Fruit fly (Drosophila melanogaster) whole organism, embryonic: Measurements from ENCODE around the gene CG3078.

Source experiments
- Antp ChIP-seq: fragments of 200-800 bp; sonication (Bioruptor generic); optimal IDR thresholded peaks from 3 replicates; lab custom pipeline; 2016; ENCODE audit warnings: missing biosample characterization, missing genetic modification characterization
- Atf-2 ChIP-seq: fragments of 200-800 bp; sonication (Bioruptor generic); optimal IDR thresholded peaks from 2 replicates; lab custom pipeline; 2016; ENCODE audit warnings: missing biosample characterization, missing genetic modification characterization
- Atf3 ChIP-seq: fragments of 200-800 bp; sonication (Bioruptor generic); optimal IDR thresholded peaks from 3 replicates; lab custom pipeline; 2016; ENCODE audit warnings: missing biosample characterization, missing genetic modification characterization
- CG10543 ChIP-seq: fragments of 200-800 bp; sonication (Bioruptor generic); optimal IDR thresholded peaks from 3 replicates; lab custom pipeline; 2017; ENCODE audit warnings: missing biosample characterization, mild to moderate bottlenecking, missing genetic modification characterization, moderate library complexity
- CG11456 ChIP-seq: fragments of 200-800 bp; sonication (Bioruptor generic); IDR thresholded peaks from 3 replicates; pipeline ENCODE4 v1.3.6; 2022; ENCODE audit warnings: missing biosample characterization, missing genetic modification characterization
- CG12659 ChIP-seq: fragments of 200-800 bp; sonication (Bioruptor generic); optimal IDR thresholded peaks from 3 replicates; lab custom pipeline; 2017; ENCODE audit warnings: mild to moderate bottlenecking, missing biosample characterization, missing genetic modification reagents, missing genetic modification characterization
- CG15269 ChIP-seq: fragments of 200-800 bp; sonication (Bioruptor generic); optimal IDR thresholded peaks from 2 replicates; lab custom pipeline; 2018; ENCODE audit warnings: missing biosample characterization, mild to moderate bottlenecking, missing genetic modification characterization, moderate library complexity
- CG16813 ChIP-seq: fragments of 200-800 bp; sonication (Bioruptor generic); IDR thresholded peaks from 3 replicates; pipeline ENCODE4 v1.3.6; 2022; ENCODE audit warnings: missing biosample characterization, missing genetic modification characterization; ENCODE audit not compliant: partially characterized antibody
- CG16863 ChIP-seq: fragments of 200-800 bp; sonication (Bioruptor generic); optimal IDR thresholded peaks from 3 replicates; lab custom pipeline; 2016; ENCODE audit warnings: missing biosample characterization, missing genetic modification characterization
- CG17361 ChIP-seq: fragments of 200-800 bp; sonication (Bioruptor generic); IDR thresholded peaks from 3 replicates; pipeline ENCODE4 v1.3.6; 2022; ENCODE audit warnings: missing biosample characterization, missing genetic modification characterization
- CG17912 ChIP-seq: fragments of 200-800 bp; sonication (Bioruptor generic); optimal IDR thresholded peaks from 2 replicates; lab custom pipeline; 2018; ENCODE audit warnings: missing biosample characterization, mild to moderate bottlenecking, missing genetic modification characterization
- CG2129 ChIP-seq: fragments of 200-800 bp; sonication (Bioruptor generic); IDR thresholded peaks from 2 replicates; pipeline ENCODE4 v1.3.6; 2022; ENCODE audit warnings: missing biosample characterization, missing genetic modification characterization; ENCODE audit not compliant: partially characterized antibody
- CG2712 ChIP-seq: fragments of 200-800 bp; optimal IDR thresholded peaks from 3 replicates; lab custom pipeline; 2019; ENCODE audit warnings: missing biosample characterization, mild to moderate bottlenecking, missing genetic modification characterization, moderate library complexity
- CG34224 ChIP-seq: fragments of 200-800 bp; sonication (Bioruptor generic); IDR thresholded peaks from 3 replicates; pipeline ENCODE4 v1.3.6; 2022; ENCODE audit warnings: missing biosample characterization, missing genetic modification characterization; ENCODE audit not compliant: partially characterized antibody
- CG4328 ChIP-seq: fragments of 200-800 bp; sonication (Bioruptor generic); optimal IDR thresholded peaks from 3 replicates; lab custom pipeline; 2017; ENCODE audit warnings: missing biosample characterization, missing genetic modification reagents, missing genetic modification characterization
- CG6854 ChIP-seq: fragments of 200-800 bp; sonication (Bioruptor generic); optimal IDR thresholded peaks from 3 replicates; lab custom pipeline; 2017; ENCODE audit warnings: missing biosample characterization, mild to moderate bottlenecking, missing genetic modification characterization
- CG7271 ChIP-seq: fragments of 200-800 bp; sonication (Bioruptor generic); optimal IDR thresholded peaks from 2 replicates; lab custom pipeline; 2018; ENCODE audit warnings: missing biosample characterization, mild to moderate bottlenecking, missing genetic modification characterization, moderate library complexity
- CG7928 ChIP-seq: fragments of 200-800 bp; sonication (Bioruptor generic); optimal IDR thresholded peaks from 2 replicates; lab custom pipeline; 2017; ENCODE audit warnings: missing biosample characterization, mild to moderate bottlenecking, missing genetic modification characterization
- CG9876 ChIP-seq: fragments of 200-800 bp; sonication (Bioruptor generic); optimal IDR thresholded peaks from 2 replicates; lab custom pipeline; 2016; ENCODE audit warnings: missing biosample characterization, missing genetic modification characterization
- Camta ChIP-seq: fragments of 200-800 bp; sonication (Bioruptor generic); optimal IDR thresholded peaks from 2 replicates; lab custom pipeline; 2016; ENCODE audit warnings: missing biosample characterization, missing genetic modification characterization
- E2f2 ChIP-seq: fragments of 200-800 bp; sonication (Bioruptor generic); IDR thresholded peaks from 2 replicates; pipeline ENCODE4 v1.3.6; 2022; ENCODE audit warnings: missing biosample characterization, missing genetic modification characterization
- Fer2 ChIP-seq: fragments of 200-800 bp; sonication (Bioruptor generic); optimal IDR thresholded peaks from 2 replicates; lab custom pipeline; 2018; ENCODE audit warnings: missing biosample characterization, mild to moderate bottlenecking, missing genetic modification characterization, moderate library complexity
- Med ChIP-seq: fragments of 200-800 bp; sonication (Bioruptor generic); peaks from one replicate; lab custom pipeline; 2016; ENCODE audit warnings: missing biosample characterization, missing genetic modification characterization, mild to moderate bottlenecking, inconsistent platforms, moderate library complexity
- Neu2 ChIP-seq: fragments of 200-800 bp; sonication (Bioruptor generic); optimal IDR thresholded peaks from 3 replicates; lab custom pipeline; 2016; ENCODE audit warnings: missing biosample characterization, missing genetic modification characterization, borderline replicate concordance
- Tbp ChIP-seq: fragments of >200 bp; optimal IDR thresholded peaks from 2 replicates; lab custom pipeline; 2018; ENCODE audit warnings: missing biosample characterization, missing genetic modification characterization
- Xbp1 ChIP-seq: fragments of 200-800 bp; sonication (Bioruptor generic); optimal IDR thresholded peaks from 3 replicates; lab custom pipeline; 2016; ENCODE audit warnings: missing biosample characterization, mild to moderate bottlenecking, missing genetic modification characterization
- aop ChIP-seq: fragments of 200-800 bp; sonication (Bioruptor generic); IDR thresholded peaks from 2 replicates; pipeline ENCODE4 v1.3.6; 2022; ENCODE audit warnings: missing biosample characterization, missing genetic modification characterization
- ato ChIP-seq: fragments of 200-800 bp; sonication (Bioruptor generic); IDR thresholded peaks from 2 replicates; pipeline ENCODE4 v1.3.6; 2022; ENCODE audit warnings: missing biosample characterization, missing genetic modification characterization; ENCODE audit not compliant: partially characterized antibody
- bcd ChIP-seq: fragments of 200-800 bp; sonication (Bioruptor generic); optimal IDR thresholded peaks from 2 replicates; lab custom pipeline; 2017; ENCODE audit warnings: missing biosample characterization, mild to moderate bottlenecking, missing genetic modification characterization
- cg ChIP-seq: fragments of 200-800 bp; sonication (Bioruptor generic); optimal IDR thresholded peaks from 3 replicates; lab custom pipeline; 2019; ENCODE audit warnings: missing biosample characterization, mild to moderate bottlenecking, missing genetic modification characterization, moderate library complexity
- ci ChIP-seq: fragments of 200-800 bp; sonication (Bioruptor generic); IDR thresholded peaks from 3 replicates; pipeline ENCODE4 v1.3.6; 2022; ENCODE audit warnings: missing biosample characterization, missing genetic modification characterization
- cwo ChIP-seq: fragments of 200-800 bp; sonication (Bioruptor generic); optimal IDR thresholded peaks from 3 replicates; lab custom pipeline; 2017; ENCODE audit warnings: missing biosample characterization, missing genetic modification characterization, mild to moderate bottlenecking, moderate library complexity, missing genetic modification reagents
- dan ChIP-seq: fragments of 200-800 bp; sonication (Bioruptor generic); IDR thresholded peaks from 2 replicates; pipeline ENCODE4 v1.3.6; 2022; ENCODE audit warnings: missing biosample characterization, missing genetic modification characterization
- danr ChIP-seq: fragments of 200-800 bp; sonication (Bioruptor generic); IDR thresholded peaks from 2 replicates; pipeline ENCODE4 v1.3.6; 2022; ENCODE audit warnings: missing biosample characterization, missing genetic modification characterization
- disco-r ChIP-seq: fragments of 200-800 bp; sonication (Bioruptor generic); optimal IDR thresholded peaks from 2 replicates; lab custom pipeline; 2016; ENCODE audit warnings: missing biosample characterization, missing genetic modification characterization
- fd3F ChIP-seq: fragments of 200-800 bp; sonication (Bioruptor generic); optimal IDR thresholded peaks from 2 replicates; lab custom pipeline; 2018; ENCODE audit warnings: missing biosample characterization, mild to moderate bottlenecking, missing genetic modification characterization, moderate library complexity
- fru ChIP-seq: fragments of >200 bp; optimal IDR thresholded peaks from 2 replicates; lab custom pipeline; 2017
- fu2 ChIP-seq: fragments of 200-800 bp; sonication (Bioruptor generic); optimal IDR thresholded peaks from 2 replicates; lab custom pipeline; 2016; ENCODE audit warnings: missing biosample characterization, missing genetic modification characterization
- hb ChIP-seq: fragments of 200-800 bp; sonication (Bioruptor generic); IDR thresholded peaks from 3 replicates; pipeline ENCODE4 v1.3.6; 2022; ENCODE audit warnings: missing biosample characterization, missing genetic modification characterization; ENCODE audit not compliant: partially characterized antibody
- hbn ChIP-seq: fragments of 200-800 bp; sonication (Bioruptor generic); IDR thresholded peaks from 2 replicates; pipeline ENCODE4 v1.3.6; 2022; ENCODE audit warnings: missing biosample characterization, missing genetic modification characterization; ENCODE audit not compliant: partially characterized antibody
- kay ChIP-seq: fragments of 200-800 bp; sonication (Bioruptor generic); optimal IDR thresholded peaks from 2 replicates; lab custom pipeline; 2016; ENCODE audit warnings: missing biosample characterization, missing genetic modification characterization
- nerfin-2 ChIP-seq: fragments of 200-800 bp; sonication (Bioruptor generic); IDR thresholded peaks from 2 replicates; pipeline ENCODE4 v1.3.6; 2022; ENCODE audit warnings: missing biosample characterization, missing genetic modification characterization; ENCODE audit not compliant: partially characterized antibody
- pum ChIP-seq: fragments of 200-800 bp; sonication (Bioruptor generic); optimal IDR thresholded peaks from 2 replicates; lab custom pipeline; 2016; ENCODE audit warnings: missing biosample characterization, missing genetic modification characterization
- run ChIP-seq: fragments of 200-800 bp; sonication (Bioruptor generic); optimal IDR thresholded peaks from 3 replicates; lab custom pipeline; 2018; ENCODE audit warnings: missing biosample characterization, mild to moderate bottlenecking, missing genetic modification characterization
- sc ChIP-seq, 3 experiments: fragments of >200 bp in 2 of 3; fragments of 200-800 bp in 1 of 3; sonication (Bioruptor generic) in 1 of 3; optimal IDR thresholded peaks; 2 replicates in 2 of 3; 3 replicates in 1 of 3; lab custom pipeline; 2017; ENCODE audit warnings: mild to moderate bottlenecking in 1 of 3, missing biosample characterization in 1 of 3, missing genetic modification characterization in 1 of 3, missing genetic modification reagents in 1 of 3
- seq ChIP-seq: fragments of 200-800 bp; sonication (Bioruptor generic); IDR thresholded peaks from 2 replicates; pipeline ENCODE4 v1.3.6; 2022; ENCODE audit warnings: missing biosample characterization, missing genetic modification characterization
- shn ChIP-seq: fragments of 200-800 bp; sonication (Bioruptor generic); optimal IDR thresholded peaks from 3 replicates; lab custom pipeline; 2016; ENCODE audit warnings: missing biosample characterization, missing genetic modification characterization
- stwl ChIP-seq: fragments of 200-800 bp; sonication (Bioruptor generic); optimal IDR thresholded peaks from 3 replicates; lab custom pipeline; 2018; ENCODE audit warnings: missing biosample characterization, mild to moderate bottlenecking, missing genetic modification characterization, moderate library complexity
- trh ChIP-seq: fragments of 200-800 bp; sonication (Bioruptor generic); optimal IDR thresholded peaks from 2 replicates; lab custom pipeline; 2016; ENCODE audit warnings: missing biosample characterization, missing genetic modification characterization

CG3078 gene

dm6 chrX:2298708-2299370 lies 39.2 kb upstream of the CG3078 start (continued):
- no peak for TF ChIP-seq trh (GFP tag; lab: Kevin White, UChicago)
- TF ChIP-seq CG12659 = peak; percentile 66
- no peak for TF ChIP-seq CG7928 (GFP tag; lab: Kevin White, UChicago)
- TF ChIP-seq Tbp (GFP tag; lab: Kevin White, UChicago) = no peak
- TF ChIP-seq Antp = peak; percentile 79
- no peak for TF ChIP-seq CG10543
- no peak for TF ChIP-seq CG17912 (GFP tag; lab: Kevin White, UChicago)
- TF ChIP-seq CG2129 (GFP tag; lab: Robert Waterston, UW) = no peak
- TF ChIP-seq disco-r (GFP tag; lab: Kevin White, UChicago) = peak; percentile 53
- 0 out of 2 replicates have a peak, but pooled peaks have one; percentile 50 for TF ChIP-seq aop (GFP tag; lab: Robert Waterston, UW)
- TF ChIP-seq E2f2 (GFP tag; lab: Robert Waterston, UW) = peak; percentile 65
- TF ChIP-seq CG15269 = peak; percentile 76
- peak; percentile 75 for TF ChIP-seq shn (GFP tag; lab: Kevin White, UChicago)
- no peak for TF ChIP-seq nerfin-2 (GFP tag; lab: Robert Waterston, UW)
- TF ChIP-seq Neu2 (GFP tag; lab: Kevin White, UChicago) = no peak
- peak; percentile 58 for TF ChIP-seq bcd (GFP tag; lab: Kevin White, UChicago)
- TF ChIP-seq CG16813 (GFP tag; lab: Robert Waterston, UW) = no peak
- TF ChIP-seq fu2 (GFP tag; lab: Kevin White, UChicago) = peak; percentile 8
- TF ChIP-seq cg (GFP tag; lab: Kevin White, UChicago) = peak; percentile 82
- 0 out of 2 replicates have a peak, but pooled peaks have one; percentile 23 for TF ChIP-seq danr (GFP tag; lab: Robert Waterston, UW)
- TF ChIP-seq CG2712 (tag; lab: Kevin White, UChicago) = peak; percentile 94
- peak; percentile 74 for TF ChIP-seq CG17361 (GFP tag; lab: Robert Waterston, UW)
- no peak for TF ChIP-seq sc (optimal IDR thresholded peaks at IDR 0.05; lab: Kevin White, UChicago)
- peak; percentile 75 for TF ChIP-seq sc (GFP tag; optimal IDR thresholded peaks at IDR 0.05; lab: Kevin White, UChicago)
- TF ChIP-seq Med (GFP tag; lab: Kevin White, UChicago) = peak; percentile 97
- TF ChIP-seq CG7271 (tag; lab: Kevin White, UChicago) = peak; percentile 68
- no peak for TF ChIP-seq CG34224 (GFP tag; lab: Robert Waterston, UW)
- peak; percentile 32 for TF ChIP-seq kay
- no peak for TF ChIP-seq Fer2 (tag; lab: Kevin White, UChicago)
- TF ChIP-seq seq (GFP tag; lab: Robert Waterston, UW) = peak; percentile 76
- no peak for TF ChIP-seq CG11456 (GFP tag; lab: Robert Waterston, UW)
- TF ChIP-seq Atf3 (GFP tag; lab: Kevin White, UChicago) = peak; percentile 81
- no peak for TF ChIP-seq CG4328 (GFP tag; lab: Kevin White, UChicago)
- no peak for TF ChIP-seq dan
- TF ChIP-seq hb (GFP tag; lab: Robert Waterston, UW) = no peak
- TF ChIP-seq Xbp1 (GFP tag; lab: Kevin White, UChicago) = peak; percentile 80
- peak; percentile 45 for TF ChIP-seq stwl (tag; lab: Kevin White, UChicago)
- peak; percentile 81 for TF ChIP-seq CG16863 (GFP tag; lab: Kevin White, UChicago)
- peak; percentile 84 for TF ChIP-seq Camta
- TF ChIP-seq pum (GFP tag; lab: Kevin White, UChicago) = peak; percentile 77
- peak; percentile 74 for TF ChIP-seq run (tag; lab: Kevin White, UChicago)
- peak; percentile 30 for TF ChIP-seq fd3F (GFP tag; lab: Kevin White, UChicago)
- TF ChIP-seq CG9876 (GFP tag; lab: Kevin White, UChicago) = peak; percentile 40
- peak; percentile 98 for TF ChIP-seq ci
- peak; percentile 20 for TF ChIP-seq CG6854 (GFP tag; lab: Kevin White, UChicago)
- TF ChIP-seq fru (lab: Kevin White, UChicago) = no peak
- TF ChIP-seq cwo (GFP tag; lab: Kevin White, UChicago) = peak; percentile 40
- TF ChIP-seq hbn (GFP tag; lab: Robert Waterston, UW) = no peak
- TF ChIP-seq Atf-2 (GFP tag; lab: Kevin White, UChicago) = peak; percentile 70
- no peak for TF ChIP-seq ato
